Worm (Caenorhabditis elegans) whole organism, late embryonic: Measurements from ENCODE around the gene otpl-3.

ENCODE experiments used
- F13H6.1 ChIP-seq: sonication (generic microtip); optimal IDR thresholded peaks from 2 replicates; lab custom pipeline; 2016; ENCODE audit warnings: missing genetic modification characterization, missing compliant biosample characterization
- ceh-48 ChIP-seq: sonication (generic microtip); optimal IDR thresholded peaks from 2 replicates; lab custom pipeline; 2016; ENCODE audit warnings: missing genetic modification characterization, inconsistent platforms, missing compliant biosample characterization
- dmd-4 ChIP-seq: sonication (generic microtip); optimal IDR thresholded peaks from 2 replicates; lab custom pipeline; 2016; ENCODE audit warnings: borderline replicate concordance, missing genetic modification characterization, missing compliant biosample characterization
- ets-4 ChIP-seq: sonication (generic microtip); optimal IDR thresholded peaks from 2 replicates; lab custom pipeline; 2016; ENCODE audit warnings: missing genetic modification characterization, missing compliant biosample characterization
- eyg-1 ChIP-seq: sonication (generic microtip); optimal IDR thresholded peaks from 2 replicates; lab custom pipeline; 2016; ENCODE audit warnings: missing genotype, missing genetic modification characterization, missing compliant biosample characterization
- fkh-10 ChIP-seq: fragments of 150-350 bp; optimal IDR thresholded peaks from 2 replicates; lab custom pipeline; 2014; ENCODE audit warnings: missing biosample characterization, missing genetic modification reagents, missing genetic modification characterization
- gmeb-2 ChIP-seq: sonication (generic microtip); optimal IDR thresholded peaks from 2 replicates; lab custom pipeline; 2016; ENCODE audit warnings: missing genetic modification characterization, inconsistent platforms, missing compliant biosample characterization
- nfya-1 ChIP-seq: sonication (generic microtip); optimal IDR thresholded peaks from 2 replicates; lab custom pipeline; 2017; ENCODE audit warnings: missing genetic modification characterization, mild to moderate bottlenecking, missing compliant biosample characterization, antibody characterized with exemption, moderate library complexity
- pax-1 ChIP-seq: fragments of 150-350 bp; optimal IDR thresholded peaks from 2 replicates; lab custom pipeline; 2014; ENCODE audit warnings: missing biosample characterization, missing genetic modification characterization
- tbx-2 ChIP-seq: sonication (generic microtip); optimal IDR thresholded peaks from 2 replicates; lab custom pipeline; 2016; ENCODE audit warnings: missing genetic modification characterization, missing compliant biosample characterization

- TF ChIP-seq pax-1 (tag; lab: Kevin White, UChicago) (no peak), gmeb-2 (tag; lab: Kevin White, UChicago) (no peak), nfya-1 (tag; lab: Kevin White, UChicago) (no peak), fkh-10 (GFP tag; lab: Kevin White, UChicago) (no peak), ceh-48 (tag; lab: Kevin White, UChicago) (no peak), F13H6.1 (tag; lab: Kevin White, UChicago) (no peak), dmd-4 (tag; lab: Kevin White, UChicago) (no peak), ets-4 (tag; lab: Kevin White, UChicago) (no peak), tbx-2 (tag; lab: Kevin White, UChicago) (no peak), eyg-1 (tag; lab: Kevin White, UChicago) (no peak)
These were observed 39.2 kb downstream of the otpl-3 start, which contains the start of gene F41C6.7 for ce11 chrX:6885227-6885853.
